Worm (Caenorhabditis elegans) whole organism, young adult: Measurements from ENCODE around the gene ifb-2.

Experiments used
- B0019.2 ChIP-seq: fragments of 200-800 bp; sonication (Bioruptor generic); conservative IDR thresholded peaks from 2 replicates; pipeline ENCODE4 v1.3.6; 2022; ENCODE audit warnings: missing genetic modification reagents, missing genetic modification characterization, missing compliant biosample characterization
- F37B4.10 ChIP-seq: fragments of 200-800 bp; sonication (Bioruptor generic); IDR thresholded peaks from 2 replicates; pipeline ENCODE4 v1.3.6; 2022; ENCODE audit warnings: missing genetic modification characterization, missing compliant biosample characterization
- F39B2.1 ChIP-seq: fragments of 200-800 bp; sonication (Bioruptor generic); IDR thresholded peaks from 2 replicates; pipeline ENCODE4 v1.3.6; 2022; ENCODE audit warnings: missing genetic modification reagents, missing genetic modification characterization, missing compliant biosample characterization
- F55B11.4 ChIP-seq: sonication (generic microtip); optimal IDR thresholded peaks from 2 replicates; lab custom pipeline; 2016; ENCODE audit warnings: missing compliant biosample characterization, missing genetic modification characterization, borderline replicate concordance; ENCODE audit not compliant: insufficient read depth
- T26A5.8 ChIP-seq: sonication (generic microtip); optimal IDR thresholded peaks from 2 replicates; lab custom pipeline; 2016; ENCODE audit warnings: missing genetic modification characterization, missing compliant biosample characterization
- Y56A3A.18 ChIP-seq: fragments of 200-800 bp; sonication (Bioruptor generic); IDR thresholded peaks from 2 replicates; pipeline ENCODE4 v1.3.6; 2022; ENCODE audit warnings: missing genetic modification reagents, missing genetic modification characterization, missing compliant biosample characterization
- Y67H2A.10 ChIP-seq: fragments of 200-800 bp; sonication (Bioruptor generic); conservative IDR thresholded peaks from 2 replicates; pipeline ENCODE4 v1.3.6; 2022; ENCODE audit warnings: missing genetic modification reagents, missing genetic modification characterization, missing compliant biosample characterization
- ama-1 ChIP-seq, 3 experiments: fragments of 150-350 bp in 1 of 3; sonication (generic microtip) in 2 of 3; optimal IDR thresholded peaks; 2 replicates each; lab custom pipeline; 2014 to 2018; ENCODE audit warnings: missing biosample characterization in 2 of 3, missing genetic modification characterization in 2 of 3, missing genetic modification reagents in 2 of 3
- aptf-3 ChIP-seq: fragments of 200-800 bp; sonication (Bioruptor generic); IDR thresholded peaks from 2 replicates; pipeline ENCODE4 v1.3.6; 2022; ENCODE audit warnings: missing genetic modification characterization, missing compliant biosample characterization
- athp-1 ChIP-seq: sonication (generic microtip); optimal IDR thresholded peaks from 2 replicates; lab custom pipeline; 2017; ENCODE audit warnings: mild to moderate bottlenecking, missing genetic modification characterization, missing compliant biosample characterization
- bed-2 ChIP-seq: fragments of 200-800 bp; sonication (Bioruptor generic); IDR thresholded peaks from 2 replicates; pipeline ENCODE4 v1.3.6; 2022; ENCODE audit warnings: missing genetic modification reagents, missing genetic modification characterization, missing compliant biosample characterization
- ceh-27 ChIP-seq: fragments of 200-800 bp; sonication (Bioruptor generic); optimal IDR thresholded peaks from 2 replicates; lab custom pipeline; 2018; ENCODE audit warnings: mild to moderate bottlenecking, missing genetic modification characterization, moderate library complexity, missing compliant biosample characterization
- ceh-40 ChIP-seq: fragments of 200-800 bp; sonication (Bioruptor generic); IDR thresholded peaks from 2 replicates; pipeline ENCODE4 v1.3.6; 2022; ENCODE audit warnings: missing genetic modification characterization, missing compliant biosample characterization
- ceh-58 ChIP-seq: fragments of 200-800 bp; sonication (Bioruptor generic); IDR thresholded peaks from 2 replicates; pipeline ENCODE4 v1.3.6; 2022; ENCODE audit warnings: missing genetic modification characterization, missing compliant biosample characterization
- ceh-79 ChIP-seq: sonication (generic microtip); optimal IDR thresholded peaks from 2 replicates; lab custom pipeline; 2017; ENCODE audit warnings: mild to moderate bottlenecking, missing genetic modification characterization, missing compliant biosample characterization
- ets-4 ChIP-seq: fragments of 200-800 bp; sonication (Bioruptor generic); optimal IDR thresholded peaks from 2 replicates; lab custom pipeline; 2018; ENCODE audit warnings: mild to moderate bottlenecking, missing genetic modification characterization, missing compliant biosample characterization
- hmg-1.2 ChIP-seq: fragments of 200-800 bp; sonication (Bioruptor generic); IDR thresholded peaks from 2 replicates; pipeline ENCODE4 v1.3.6; 2022; ENCODE audit warnings: missing genetic modification reagents, missing genetic modification characterization, missing compliant biosample characterization
- hsf-1 ChIP-seq: fragments of 200-800 bp; sonication (Bioruptor generic); IDR thresholded peaks from 2 replicates; pipeline ENCODE4 v1.3.6; 2022; ENCODE audit warnings: missing genetic modification reagents, missing genetic modification characterization, missing compliant biosample characterization
- let-526 ChIP-seq: fragments of 200-800 bp; sonication (Bioruptor generic); IDR thresholded peaks from 2 replicates; pipeline ENCODE4 v1.3.6; 2022; ENCODE audit warnings: missing genetic modification reagents, missing genetic modification characterization, missing compliant biosample characterization
- lin-35 ChIP-seq, 3 experiments: fragments of 150-350 bp in 2 of 3; sonication (generic microtip) in 1 of 3; optimal IDR thresholded peaks; 2 replicates each; lab custom pipeline; 2014 to 2018; ENCODE audit warnings: missing biosample characterization in 3 of 3, missing genetic modification characterization in 3 of 3, missing genetic modification reagents in 3 of 3
- lsl-1 ChIP-seq: fragments of 200-800 bp; sonication (Bioruptor generic); optimal IDR thresholded peaks from 2 replicates; lab custom pipeline; 2018; ENCODE audit warnings: mild to moderate bottlenecking, missing genetic modification characterization, moderate library complexity, missing compliant biosample characterization
- madf-10 ChIP-seq: sonication (generic microtip); optimal IDR thresholded peaks from 2 replicates; lab custom pipeline; 2016; ENCODE audit warnings: mild to moderate bottlenecking, missing genetic modification characterization, missing compliant biosample characterization
- madf-8 ChIP-seq: fragments of 200-800 bp; sonication (Bioruptor generic); conservative IDR thresholded peaks from 2 replicates; pipeline ENCODE4 v1.3.6; 2022; ENCODE audit warnings: missing genetic modification reagents, missing genetic modification characterization, missing compliant biosample characterization
- nhr-179 ChIP-seq: sonication (generic microtip); optimal IDR thresholded peaks from 2 replicates; lab custom pipeline; 2016; ENCODE audit warnings: mild to moderate bottlenecking, missing genetic modification characterization, missing compliant biosample characterization
- nhr-80 ChIP-seq: sonication (generic microtip); optimal IDR thresholded peaks from 2 replicates; lab custom pipeline; 2016; ENCODE audit warnings: missing genetic modification characterization, missing compliant biosample characterization
- nhr-90 ChIP-seq: sonication (generic microtip); optimal IDR thresholded peaks from 2 replicates; lab custom pipeline; 2016; ENCODE audit warnings: missing genotype, mild to moderate bottlenecking, missing genetic modification characterization, missing compliant biosample characterization
- rec-8 ChIP-seq, 2 experiments: sonication (generic microtip); optimal IDR thresholded peaks; 2 replicates each; lab custom pipeline; 2016; ENCODE audit warnings: mild to moderate bottlenecking in 2 of 2, missing genetic modification characterization in 2 of 2, missing genetic modification reagents in 2 of 2, missing genotype in 2 of 2, missing biosample characterization in 1 of 2, missing compliant biosample characterization in 1 of 2, moderate library complexity in 1 of 2
- repo-1 ChIP-seq: sonication (generic microtip); optimal IDR thresholded peaks from 2 replicates; lab custom pipeline; 2017; ENCODE audit warnings: mild to moderate bottlenecking, missing genetic modification characterization, missing compliant biosample characterization
- rpc-1 ChIP-seq, 2 experiments: fragments of 150-350 bp in 1 of 2; sonication (generic microtip) in 1 of 2; optimal IDR thresholded peaks; 2 replicates each; lab custom pipeline; 2014 to 2018; ENCODE audit warnings: missing biosample characterization in 1 of 2, missing genetic modification characterization in 1 of 2, missing genetic modification reagents in 1 of 2, missing genotype in 1 of 2
- snpc-1.1 ChIP-seq: sonication (generic microtip); optimal IDR thresholded peaks from 2 replicates; lab custom pipeline; 2017; ENCODE audit warnings: missing genetic modification characterization, mild to moderate bottlenecking, missing compliant biosample characterization, antibody characterized with exemption, moderate library complexity, missing genotype, missing genetic modification reagents; ENCODE audit not compliant: insufficient read depth
- snpc-4 ChIP-seq, 5 experiments: fragments of 150-350 bp in 1 of 5; sonication (generic microtip) in 4 of 5; optimal IDR thresholded peaks; 2 replicates each; lab custom pipeline; 2014 to 2018; ENCODE audit warnings: missing genetic modification characterization in 5 of 5, missing biosample characterization in 3 of 5, antibody characterized with exemption in 2 of 5, mild to moderate bottlenecking in 2 of 5, missing compliant biosample characterization in 2 of 5, missing genotype in 2 of 5, moderate library complexity in 2 of 5, missing genetic modification reagents in 1 of 5
- tbp1 ChIP-seq: fragments of 200-800 bp; sonication (Bioruptor generic); optimal IDR thresholded peaks from 2 replicates; lab custom pipeline; 2018; ENCODE audit warnings: mild to moderate bottlenecking, missing genetic modification characterization, missing compliant biosample characterization
- unc-130 ChIP-seq: sonication (generic microtip); optimal IDR thresholded peaks from 2 replicates; lab custom pipeline; 2016; ENCODE audit warnings: missing genetic modification reagents, missing genetic modification characterization, missing compliant biosample characterization
- zim-3 ChIP-seq: sonication (generic microtip); optimal IDR thresholded peaks from 2 replicates; lab custom pipeline; 2017; ENCODE audit warnings: mild to moderate bottlenecking, missing genetic modification characterization, moderate library complexity, missing compliant biosample characterization
- ztf-18 ChIP-seq: sonication (generic microtip); optimal IDR thresholded peaks from 2 replicates; lab custom pipeline; 2016; ENCODE audit warnings: missing genotype, mild to moderate bottlenecking, missing genetic modification characterization, missing compliant biosample characterization
- ztf-28 ChIP-seq: fragments of 200-800 bp; sonication (Bioruptor generic); IDR thresholded peaks from 2 replicates; pipeline ENCODE4 v1.3.6; 2022; ENCODE audit warnings: missing genetic modification reagents, missing genetic modification characterization, missing compliant biosample characterization
- ztf-3 ChIP-seq: fragments of 200-800 bp; sonication (Bioruptor generic); optimal IDR thresholded peaks from 2 replicates; lab custom pipeline; 2018; ENCODE audit warnings: mild to moderate bottlenecking, missing genetic modification characterization, missing compliant biosample characterization

The ifb-2 gene

ce11 chrII:5788815-5789214 is 38.8 kb downstream of the ifb-2 start, which contains the start of gene K05F1.13:
Gene K05F1.13, plus strand, starts transcription at chrII:5789115.
- TF ChIP-seq F39B2.1 (GFP tag; lab: Robert Waterston, UW) (no peak), B0019.2 (GFP tag; lab: Robert Waterston, UW) (no peak), ceh-79 (tag; lab: Kevin White, UChicago) (no peak), ztf-3 (GFP tag; lab: Kevin White, UChicago) (no peak), F55B11.4 (no peak), rpc-1 (optimal IDR thresholded peaks at IDR 0.05; lab: Kevin White, UChicago) (no peak), rpc-1 (tag; optimal IDR thresholded peaks at IDR 0.05; lab: Kevin White, UChicago) (no peak), nhr-179 (no peak), T26A5.8 (no peak), snpc-1.1 (no peak), athp-1 (tag; lab: Kevin White, UChicago) (no peak), lin-35 (GFP tag; optimal IDR thresholded peaks at IDR 0.05; lab: Kevin White, UChicago) (no peak), tbp1 (GFP tag; lab: Kevin White, UChicago) (no peak), Y56A3A.18 (GFP tag; lab: Robert Waterston, UW) (no peak), lsl-1 (GFP tag; lab: Kevin White, UChicago) (no peak)

- TF ChIP-seq ztf-18 (tag; lab: Kevin White, UChicago) (no peak), hsf-1 (GFP tag; lab: Robert Waterston, UW) (no peak), nhr-90 (tag; lab: Kevin White, UChicago) (no peak), zim-3 (no peak), aptf-3 (GFP tag; lab: Robert Waterston, UW) (no peak), Y67H2A.10 (GFP tag; lab: Robert Waterston, UW) (no peak), F55B11.4 (no peak), madf-8 (no peak), ceh-58 (GFP tag; lab: Robert Waterston, UW) (no peak), ama-1 (optimal IDR thresholded peaks at IDR 0.05; lab: Kevin White, UChicago) (no peak), ama-1 (GFP tag; optimal IDR thresholded peaks at IDR 0.05; lab: Kevin White, UChicago) (no peak), ztf-28 (GFP tag; lab: Robert Waterston, UW) (no peak), unc-130 (GFP tag; lab: Kevin White, UChicago) (no peak), nhr-80 (tag; lab: Kevin White, UChicago) (no peak)
These were observed 40.4 kb downstream of the ifb-2 start, which contains the start of gene lect-2 for ce11 chrII:5790313-5790773. Gene lect-2, plus strand, starts transcription at chrII:5790723.

ce11 chrII:5792490-5792889 is 42.5 kb downstream of the ifb-2 start, which contains the start of gene K05F1.14:
Gene K05F1.14, minus strand, starts transcription at chrII:5792590.
- TF ChIP-seq F39B2.1 (GFP tag; lab: Robert Waterston, UW) (no peak), ceh-27 (GFP tag; lab: Kevin White, UChicago) (no peak), bed-2 (GFP tag; lab: Robert Waterston, UW) (no peak), ets-4 (GFP tag; lab: Kevin White, UChicago) (no peak), rec-8 (tag; optimal IDR thresholded peaks at IDR 0.05; lab: Kevin White, UChicago) (no peak), repo-1 (tag; lab: Kevin White, UChicago) (no peak), hmg-1.2 (no peak), F55B11.4 (no peak), madf-10 (tag; lab: Kevin White, UChicago) (no peak), hsf-1 (GFP tag; lab: Robert Waterston, UW) (no peak), lsl-1 (GFP tag; lab: Kevin White, UChicago) (no peak), tbp1 (GFP tag; lab: Kevin White, UChicago) (no peak), ceh-40 (GFP tag; lab: Robert Waterston, UW) (no peak), snpc-4 (GFP tag; optimal IDR thresholded peaks at IDR 0.05; lab: Kevin White, UChicago) (no peak), snpc-4 (tag; optimal IDR thresholded peaks at IDR 0.05; lab: Kevin White, UChicago) (no peak), let-526 (GFP tag; lab: Robert Waterston, UW) (no peak), F37B4.10 (GFP tag; lab: Robert Waterston, UW) (no peak), zim-3 (no peak)
